Worm (Caenorhabditis elegans): ENCODE results near the gene nstp-6.
A peak's percentile ranks its signal among the peaks of the same experiment; 100 is the strongest.

Gene nstp-6

DNA sequence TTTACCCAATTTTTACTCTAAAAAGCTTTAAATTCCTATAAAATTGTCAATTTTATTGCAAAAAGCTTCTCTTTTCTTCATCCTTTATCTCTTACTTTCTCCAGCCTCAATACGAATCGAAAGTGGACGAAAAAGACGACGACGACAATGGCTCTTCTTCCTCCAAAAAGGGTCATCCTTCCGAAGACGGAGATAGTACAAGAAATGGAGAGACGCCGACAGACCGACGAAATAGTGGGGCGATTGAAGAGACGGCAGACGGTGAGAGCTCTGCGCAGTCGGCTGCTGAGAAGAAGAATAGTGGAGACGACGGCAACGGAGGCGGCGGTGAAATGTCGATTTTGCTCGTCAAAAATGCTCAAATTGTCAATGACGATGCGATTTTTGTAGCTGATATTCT is 28.0 kb downstream of the nstp-6 start:
- TF ChIP-seq nhr-237 (tag; optimal IDR thresholded peaks at IDR 0.05) (no peak), ceh-43 (GFP tag; optimal IDR thresholded peaks at IDR 0.05) (no peak), hlh-1 (tag; optimal IDR thresholded peaks at IDR 0.05) (no peak), unc-62 (GFP tag; optimal IDR thresholded peaks at IDR 0.05) (no peak), ceh-39 (tag; optimal IDR thresholded peaks at IDR 0.05) (no peak), M03D4.4 (tag; optimal IDR thresholded peaks at IDR 0.05) (no peak), unc-120 (tag; optimal IDR thresholded peaks at IDR 0.05; ENCODE audit: poor library complexity, severe bottlenecking) (peak; percentile 39), pha-4 (tag; optimal IDR thresholded peaks at IDR 0.05) (peak; percentile 34), ces-1 (GFP tag; optimal IDR thresholded peaks at IDR 0.05) (peak; percentile 52), ceh-83 (GFP tag; optimal IDR thresholded peaks at IDR 0.05) (no peak), flh-1 (GFP tag; optimal IDR thresholded peaks at IDR 0.05) (no peak), blmp-1 (tag; optimal IDR thresholded peaks at IDR 0.05) (peak; percentile 59), nhr-2 (tag; optimal IDR thresholded peaks at IDR 0.05) (no peak)

DNA sequence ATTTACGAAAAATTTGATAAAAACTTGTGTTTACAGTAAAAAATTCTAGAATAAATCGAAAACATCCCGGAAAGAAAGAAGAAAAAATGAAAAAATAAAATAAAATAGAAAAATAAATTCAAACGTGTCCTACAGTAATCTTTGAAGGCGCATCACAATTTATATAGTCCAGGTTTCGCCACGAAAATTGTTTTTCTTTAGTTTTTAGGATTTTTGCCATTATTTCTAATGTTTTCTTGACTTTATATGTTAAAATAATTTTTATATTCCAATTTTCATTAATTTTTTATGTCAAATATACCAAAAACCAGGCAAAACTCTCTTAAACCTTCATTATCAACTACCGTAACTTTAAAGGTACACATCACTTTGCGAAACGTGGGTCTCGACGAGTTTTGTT is 29.8 kb downstream of the nstp-6 start:
- no peak for TF ChIP-seq ceh-43 (GFP tag; optimal IDR thresholded peaks at IDR 0.05)
- no peak for TF ChIP-seq nhr-12 (tag; optimal IDR thresholded peaks at IDR 0.05)
- no peak for TF ChIP-seq mab-5 (tag; optimal IDR thresholded peaks at IDR 0.05)
- TF ChIP-seq ces-1 (GFP tag; optimal IDR thresholded peaks at IDR 0.05): no peak
- TF ChIP-seq sptf-1 (tag; optimal IDR thresholded peaks at IDR 0.05): no peak

DNA sequence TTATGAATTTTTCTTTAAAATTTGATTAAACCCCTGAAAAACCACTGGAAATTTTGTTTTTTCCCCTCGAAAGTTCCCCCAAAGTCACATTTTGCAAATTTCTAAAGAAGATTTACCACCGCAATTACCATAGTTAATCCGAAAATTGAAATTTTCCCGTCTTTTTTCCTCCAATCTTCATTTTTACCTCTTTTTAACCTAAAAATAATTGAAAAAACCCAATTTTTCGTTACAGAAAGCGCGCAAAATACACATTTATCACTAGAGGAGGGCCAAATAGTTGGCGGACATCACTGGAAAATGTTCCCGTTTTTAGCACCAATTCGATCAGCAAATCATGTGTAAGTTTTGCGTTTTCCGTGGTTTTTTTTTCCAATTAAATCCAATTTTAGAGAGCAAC is 30.8 kb downstream of the nstp-6 start, which contains the start of gene unc-33:
unc-33 (plus strand) TSS at position 301 of the 400 bp plus-strand sequence.
- no peak for TF ChIP-seq nhr-76 (tag; optimal IDR thresholded peaks at IDR 0.05)

DNA sequence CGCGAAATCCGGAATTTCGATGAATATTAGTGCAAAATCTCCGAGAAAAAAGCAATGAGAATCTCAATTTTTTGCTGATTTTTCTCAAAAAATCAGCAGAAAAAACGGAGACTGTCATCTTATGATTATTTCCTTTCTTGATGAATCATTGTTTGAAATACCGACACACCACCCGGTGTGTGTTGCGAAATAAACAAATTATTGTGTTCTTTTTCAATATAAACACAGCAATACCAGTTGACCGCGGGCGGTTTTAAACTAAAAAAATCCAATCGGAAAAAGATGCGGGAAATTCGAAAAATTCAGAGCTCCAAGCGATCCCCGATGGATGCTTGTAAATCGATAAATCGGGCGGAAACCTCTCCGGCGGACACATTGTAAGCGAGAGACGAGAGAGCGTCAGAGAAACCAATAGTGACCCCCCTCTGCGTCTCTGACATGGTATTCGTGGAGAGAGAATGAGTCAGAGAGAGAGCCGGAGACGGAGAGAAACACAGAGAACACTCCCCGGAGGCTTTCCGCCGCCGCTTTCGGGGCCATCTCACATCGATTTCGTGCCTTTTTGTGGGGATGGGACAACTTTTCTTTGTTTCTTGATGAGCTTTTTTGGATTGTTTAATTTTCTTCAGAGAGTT is 31.9 kb downstream of the nstp-6 start:
- no peak for TF ChIP-seq elt-3 (tag; optimal IDR thresholded peaks at IDR 0.05)
- no peak for TF ChIP-seq ztf-11 (tag; optimal IDR thresholded peaks at IDR 0.05)
- no peak for TF ChIP-seq flh-1 (GFP tag; optimal IDR thresholded peaks at IDR 0.05)
- TF ChIP-seq drap-1 (GFP tag; optimal IDR thresholded peaks at IDR 0.05): peak; percentile 19
- TF ChIP-seq lin-32 (GFP tag; optimal IDR thresholded peaks at IDR 0.05): no peak
- TF ChIP-seq pha-4 (tag; optimal IDR thresholded peaks at IDR 0.05): peak; percentile 72
- TF ChIP-seq hlh-1 (tag; optimal IDR thresholded peaks at IDR 0.05): peak; percentile 11
- no peak for TF ChIP-seq unc-39 (tag; optimal IDR thresholded peaks at IDR 0.05)
- TF ChIP-seq lin-13 (tag; optimal IDR thresholded peaks at IDR 0.05): no peak
- TF ChIP-seq M03D4.4 (tag; optimal IDR thresholded peaks at IDR 0.05): no peak
- TF ChIP-seq blmp-1 (tag; optimal IDR thresholded peaks at IDR 0.05): no peak
- TF ChIP-seq sptf-1 (tag; optimal IDR thresholded peaks at IDR 0.05): no peak
- no peak for TF ChIP-seq nhr-28 (tag; optimal IDR thresholded peaks at IDR 0.05)
- no peak for TF ChIP-seq bed-3 (GFP tag; optimal IDR thresholded peaks at IDR 0.05)
- peak; percentile 59 for TF ChIP-seq ces-1 (GFP tag; optimal IDR thresholded peaks at IDR 0.05)
- TF ChIP-seq nhr-12 (tag; optimal IDR thresholded peaks at IDR 0.05): no peak
- TF ChIP-seq nhr-76 (tag; optimal IDR thresholded peaks at IDR 0.05): no peak
- no peak for TF ChIP-seq mls-2 (tag; optimal IDR thresholded peaks at IDR 0.05)
- peak; percentile 73 for TF ChIP-seq ceh-39 (tag; optimal IDR thresholded peaks at IDR 0.05)
- TF ChIP-seq ceh-83 (GFP tag; optimal IDR thresholded peaks at IDR 0.05): no peak
- TF ChIP-seq lsy-2 (tag; optimal IDR thresholded peaks at IDR 0.05): no peak
- no peak for TF ChIP-seq mab-5 (tag; optimal IDR thresholded peaks at IDR 0.05)
- TF ChIP-seq zip-8 (tag; optimal IDR thresholded peaks at IDR 0.05): no peak
- peak; percentile 8 for TF ChIP-seq unc-62 (GFP tag; optimal IDR thresholded peaks at IDR 0.05)
- peak; percentile 5 for TF ChIP-seq nhr-2 (tag; optimal IDR thresholded peaks at IDR 0.05)
- TF ChIP-seq cnd-1 (tag; optimal IDR thresholded peaks at IDR 0.05): no peak
- TF ChIP-seq ceh-43 (GFP tag; optimal IDR thresholded peaks at IDR 0.05): no peak
- TF ChIP-seq sem-2 (GFP tag; optimal IDR thresholded peaks at IDR 0.05): no peak
- TF ChIP-seq ham-2 (GFP tag; optimal IDR thresholded peaks at IDR 0.05): peak; percentile 81
- no peak for TF ChIP-seq snpc-4 (tag; optimal IDR thresholded peaks at IDR 0.05)
- peak; percentile 49 for TF ChIP-seq unc-120 (tag; optimal IDR thresholded peaks at IDR 0.05; ENCODE audit: poor library complexity, severe bottlenecking)
- peak; percentile 64 for TF ChIP-seq mep-1 (tag; optimal IDR thresholded peaks at IDR 0.05)
- TF ChIP-seq nhr-237 (tag; optimal IDR thresholded peaks at IDR 0.05): peak; percentile 14
- TF ChIP-seq elt-1 (tag; optimal IDR thresholded peaks at IDR 0.05; ENCODE audit: borderline replicate concordance, insufficient read depth): no peak
- TF ChIP-seq tbx-8 (GFP tag; optimal IDR thresholded peaks at IDR 0.05): no peak

Measured in whole organism, mixed stage, embryonic.